Worm (Caenorhabditis elegans) whole organism, midembryonic: ENCODE data around the gene Y73B6BL.44.

Experiments used
- T22C8.4 ChIP-seq: fragments of 200-800 bp; sonication (Bioruptor generic); IDR thresholded peaks from 2 replicates; pipeline ENCODE4 v1.3.6; 2022; ENCODE audit warnings: missing genetic modification characterization, missing compliant biosample characterization
- flt-1 ChIP-seq: fragments of 200-800 bp; sonication (Bioruptor generic); IDR thresholded peaks from 2 replicates; pipeline ENCODE4 v1.3.6; 2022; ENCODE audit warnings: missing genetic modification characterization, missing compliant biosample characterization
- klf-2 ChIP-seq: fragments of 200-800 bp; sonication (Bioruptor generic); conservative IDR thresholded peaks from 2 replicates; pipeline ENCODE4 v1.3.6; 2022; ENCODE audit warnings: missing genetic modification reagents, missing genetic modification characterization, missing compliant biosample characterization
- med-1 ChIP-seq: sonication (generic microtip); optimal IDR thresholded peaks from 2 replicates; lab custom pipeline; 2017; ENCODE audit warnings: missing genetic modification characterization, mild to moderate bottlenecking, missing compliant biosample characterization, antibody characterized with exemption, missing genetic modification reagents; ENCODE audit not compliant: insufficient read depth
- ref-1 ChIP-seq: fragments of 200-800 bp; sonication (Bioruptor generic); conservative IDR thresholded peaks from 2 replicates; pipeline ENCODE4 v1.3.6; 2022; ENCODE audit warnings: missing genetic modification reagents, missing genetic modification characterization, missing compliant biosample characterization
- tab-1 ChIP-seq: fragments of 200-800 bp; sonication (Bioruptor generic); IDR thresholded peaks from 2 replicates; pipeline ENCODE4 v1.3.6; 2022; ENCODE audit warnings: missing genetic modification characterization, missing compliant biosample characterization
- ztf-29 ChIP-seq: fragments of 200-800 bp; sonication (Bioruptor generic); IDR thresholded peaks from 2 replicates; pipeline ENCODE4 v1.3.6; 2022; ENCODE audit warnings: missing genetic modification reagents, missing genetic modification characterization, missing compliant biosample characterization

DNA sequence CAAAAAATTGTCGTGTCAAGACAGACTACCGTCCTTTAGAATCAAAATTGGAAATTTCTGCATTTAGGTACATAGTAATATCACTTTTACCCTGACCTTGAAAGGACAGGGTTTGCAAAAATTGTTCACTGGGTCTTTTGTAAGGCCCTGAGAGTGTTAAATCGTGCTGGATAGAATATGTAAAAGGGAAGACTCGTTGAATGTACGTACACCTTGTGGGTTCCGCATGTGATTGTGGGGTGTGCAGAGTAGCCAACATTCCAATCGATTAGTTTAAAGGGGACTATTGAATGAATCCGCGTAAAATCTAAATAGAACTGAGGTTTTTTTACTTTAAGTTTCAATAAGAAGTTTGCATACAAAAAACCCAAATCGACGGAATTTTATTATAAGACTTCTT is 32.8 kb upstream of the Y73B6BL.44 start:
- no peak for TF ChIP-seq flt-1
- no peak for TF ChIP-seq T22C8.4 (GFP tag; lab: Robert Waterston, UW)
- TF ChIP-seq med-1, result no peak
- TF ChIP-seq klf-2 (GFP tag; lab: Robert Waterston, UW), result no peak
- TF ChIP-seq tab-1 (GFP tag; lab: Robert Waterston, UW), result no peak
- no peak for TF ChIP-seq ztf-29 (GFP tag; lab: Robert Waterston, UW)
- TF ChIP-seq ref-1 (GFP tag; lab: Robert Waterston, UW), result no peak
